Worm (Caenorhabditis elegans): ENCODE data around the gene Y73B6BL.289.
"Not testable (repeated sequence)": the region's sequence is repeated elsewhere in the genome, so short reads cannot be mapped to it uniquely, and the experiment has no call there.

Y73B6BL.289 gene

DNA sequence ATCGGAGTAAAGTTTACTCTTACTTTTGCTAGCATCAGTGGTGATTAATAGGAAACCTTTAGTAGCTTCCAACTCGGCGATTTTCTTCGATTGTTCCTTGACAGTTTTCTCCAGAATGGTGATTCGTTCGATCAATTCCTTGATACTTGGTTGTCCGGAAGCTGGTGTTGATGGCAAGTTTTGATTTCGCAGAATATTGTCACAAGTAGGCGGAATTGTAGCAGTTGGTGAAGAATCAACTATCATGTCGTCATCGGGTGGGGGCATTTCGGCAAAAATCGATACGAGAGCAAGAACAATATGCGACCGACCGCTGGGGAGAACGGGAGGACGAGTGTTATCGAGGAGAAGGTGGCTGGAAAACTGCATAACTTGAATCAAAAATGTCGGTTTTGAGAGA, at the start of gene Y73B6BL.289:
Gene Y73B6BL.289 (plus strand): TSS at position 301 of the 400 bp plus-strand sequence.
- TF ChIP-seq hsf-1 (GFP tag; IDR thresholded peaks at IDR 0.05); K12H6.12 (tag; optimal IDR thresholded peaks at IDR 0.05); rec-8 (tag; optimal IDR thresholded peaks at IDR 0.05): not testable (repeated sequence)

DNA sequence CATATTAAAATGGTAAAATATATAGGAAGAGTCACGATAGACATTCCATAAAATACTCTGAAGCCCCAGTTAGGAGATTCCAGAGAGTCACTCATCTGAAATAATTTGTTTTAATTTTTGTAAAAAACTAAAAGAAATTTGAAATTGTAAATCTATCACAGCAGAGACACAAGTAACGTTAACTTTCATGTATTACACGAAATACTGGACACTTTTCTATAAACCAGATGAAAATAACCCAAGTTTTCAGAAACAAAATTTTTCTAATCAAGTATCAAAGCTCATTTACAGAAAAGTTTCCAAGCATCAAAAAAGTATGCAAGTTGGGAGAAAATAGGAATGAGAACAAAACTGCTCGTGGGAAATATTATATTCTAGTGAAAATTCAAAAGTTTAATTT, 49.1 kb upstream of the Y73B6BL.289 start, which contains the start of gene srv-27:
Gene srv-27 (minus strand): TSS at position 101 of the 400 bp plus-strand sequence.
- TF ChIP-seq tlf-1 (GFP tag; optimal IDR thresholded peaks at IDR 0.05) (no peak), egl-44 (GFP tag; IDR thresholded peaks at IDR 0.05) (no peak), efl-1 (GFP tag; optimal IDR thresholded peaks at IDR 0.05) (no peak), ztf-18 (tag; optimal IDR thresholded peaks at IDR 0.05) (no peak), mes-4 (tag; optimal IDR thresholded peaks at IDR 0.05) (no peak), F33H1.4 (GFP tag; IDR thresholded peaks at IDR 0.05) (no peak), let-607 (tag; optimal IDR thresholded peaks at IDR 0.05) (no peak), dox-1 (GFP tag; IDR thresholded peaks at IDR 0.05) (no peak), B0035.1 (tag; optimal IDR thresholded peaks at IDR 0.05) (no peak), sptf-2 (GFP tag; optimal IDR thresholded peaks at IDR 0.05) (no peak), hmg-1.2 (GFP tag; IDR thresholded peaks at IDR 0.05) (no peak), C06A6.2 (GFP tag; conservative IDR thresholded peaks at IDR 0.05) (no peak), F52B5.7 (tag; optimal IDR thresholded peaks at IDR 0.05) (no peak)

DNA sequence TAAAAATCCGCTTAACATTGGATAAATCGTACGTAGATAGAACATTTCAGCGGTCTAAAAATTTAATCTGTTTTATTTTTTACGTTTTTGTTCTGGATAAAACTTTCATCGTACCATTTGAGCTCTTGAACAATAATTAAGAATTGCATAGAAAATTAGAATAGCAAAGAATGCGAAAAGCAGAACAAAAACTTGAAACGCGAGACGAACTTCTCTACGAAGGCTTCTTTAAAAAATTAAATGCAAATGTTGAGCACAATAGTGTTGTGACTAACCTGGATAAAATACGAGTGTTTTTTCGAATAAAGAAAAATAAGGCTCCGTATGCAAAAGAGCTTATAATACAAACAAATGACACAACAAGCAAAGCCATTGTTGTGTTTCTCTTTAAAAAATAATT, 47.8 kb upstream of the Y73B6BL.289 start:
- TF ChIP-seq tlf-1 (GFP tag; optimal IDR thresholded peaks at IDR 0.05) (no peak), ZK185.1 (tag; optimal IDR thresholded peaks at IDR 0.05; ENCODE audit: poor library complexity, severe bottlenecking) (no peak), snpc-3.4 (tag; optimal IDR thresholded peaks at IDR 0.05) (no peak), ama-1 (optimal IDR thresholded peaks at IDR 0.05) (no peak), ama-1 (GFP tag; optimal IDR thresholded peaks at IDR 0.05) (no peak), F39B2.1 (GFP tag; IDR thresholded peaks at IDR 0.05) (no peak), nfyb-1 (GFP tag; IDR thresholded peaks at IDR 0.05) (no peak), let-526 (GFP tag; IDR thresholded peaks at IDR 0.05) (no peak), hmg-1.2 (GFP tag; IDR thresholded peaks at IDR 0.05) (no peak), lin-54 (GFP tag; optimal IDR thresholded peaks at IDR 0.05) (no peak), hsf-1 (GFP tag; IDR thresholded peaks at IDR 0.05) (no peak), lin-40 (tag; optimal IDR thresholded peaks at IDR 0.05) (no peak), zfh-2 (GFP tag; conservative IDR thresholded peaks at IDR 0.05) (no peak), snpc-1.3 (tag; optimal IDR thresholded peaks at IDR 0.05; ENCODE audit: insufficient read depth) (no peak)

DNA sequence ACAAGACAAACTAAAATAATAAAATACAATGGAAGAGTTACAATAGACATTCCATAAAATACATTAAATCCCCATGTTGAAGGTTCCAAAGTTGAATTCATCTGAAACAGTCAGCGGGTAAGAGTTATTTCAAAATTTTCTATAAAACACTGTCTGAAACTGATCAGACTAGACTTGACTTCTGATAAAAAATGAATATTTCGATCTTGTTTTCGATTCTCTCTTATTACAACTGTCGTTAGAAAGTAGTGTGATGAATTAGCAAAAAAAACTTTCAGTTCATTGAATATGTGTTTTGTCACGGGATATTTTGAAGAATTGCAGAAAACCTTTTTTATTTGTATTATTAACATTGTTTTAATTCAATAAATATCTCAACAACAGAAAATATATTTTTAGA, 45.5 kb upstream of the Y73B6BL.289 start, which contains the start of gene srv-26:
Gene srv-26 (minus strand): TSS at position 101 of the 400 bp plus-strand sequence.
- TF ChIP-seq mel-28 (tag; optimal IDR thresholded peaks at IDR 0.05; ENCODE audit: borderline replicate concordance) (no peak), Y79H2A.3 (GFP tag; conservative IDR thresholded peaks at IDR 0.05) (no peak), egl-44 (GFP tag; IDR thresholded peaks at IDR 0.05) (no peak), ztf-6 (GFP tag; IDR thresholded peaks at IDR 0.05) (no peak), rpc-1 (optimal IDR thresholded peaks at IDR 0.05) (no peak), rpc-1 (tag; optimal IDR thresholded peaks at IDR 0.05) (no peak), ceh-27 (GFP tag; optimal IDR thresholded peaks at IDR 0.05) (no peak), C06A6.2 (GFP tag; conservative IDR thresholded peaks at IDR 0.05) (no peak), tlf-1 (GFP tag; optimal IDR thresholded peaks at IDR 0.05) (no peak), nhr-27 (tag; optimal IDR thresholded peaks at IDR 0.05) (no peak), gei-17 (GFP tag; optimal IDR thresholded peaks at IDR 0.05) (no peak)
